Worm (Caenorhabditis elegans) whole organism, late embryonic: ENCODE data around the gene ckb-1.

Experiments used
- ceh-34 ChIP-seq: sonication (generic microtip); optimal IDR thresholded peaks from 2 replicates; lab custom pipeline; 2016; ENCODE audit warnings: mild to moderate bottlenecking, missing genetic modification characterization, missing compliant biosample characterization
- dmd-4 ChIP-seq: sonication (generic microtip); optimal IDR thresholded peaks from 2 replicates; lab custom pipeline; 2016; ENCODE audit warnings: borderline replicate concordance, missing genetic modification characterization, missing compliant biosample characterization
- nhr-232 ChIP-seq: sonication (generic microtip); optimal IDR thresholded peaks from 2 replicates; lab custom pipeline; 2016; ENCODE audit warnings: missing genetic modification characterization, missing compliant biosample characterization

DNA sequence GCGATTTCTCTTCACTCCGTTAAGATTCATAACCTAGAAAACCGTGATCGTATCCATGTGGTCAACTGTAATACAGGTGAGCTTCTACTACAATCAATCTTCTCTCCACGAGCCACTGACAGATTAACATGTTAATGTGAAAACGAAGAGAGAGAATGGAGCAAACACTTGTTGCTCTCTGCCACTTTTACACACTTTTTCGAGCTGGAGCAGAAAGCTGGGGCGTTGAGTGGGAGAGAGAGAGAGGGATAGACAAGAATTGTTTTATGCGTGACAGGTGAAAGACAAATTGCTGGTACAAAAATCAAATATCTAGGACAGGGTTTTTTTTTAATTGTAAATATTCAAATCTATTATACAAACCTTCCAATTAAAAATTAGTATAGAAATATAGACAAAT, 6.7 kb upstream of the ckb-1 start:
- TF ChIP-seq dmd-4 (tag; lab: Kevin White, UChicago) (no peak), ceh-34 (tag; lab: Kevin White, UChicago) (no peak), nhr-232 (tag; lab: Kevin White, UChicago) (no peak)
